Worm (Caenorhabditis elegans) whole organism, L4 larva: Measurements from ENCODE around the gene Y70C5A.3.
"Not testable (repeated sequence)": the region's sequence is repeated elsewhere in the genome, so short reads cannot be mapped to it uniquely, and the experiment has no call there.

Experiments used
- F10B5.3 ChIP-seq: sonication (generic microtip); optimal IDR thresholded peaks from 2 replicates; lab custom pipeline; 2016; ENCODE audit warnings: mild to moderate bottlenecking, missing genetic modification characterization, missing compliant biosample characterization
- T20F7.1 ChIP-seq: fragments of 200-800 bp; sonication (Bioruptor generic); optimal IDR thresholded peaks from 2 replicates; lab custom pipeline; 2018; ENCODE audit warnings: mild to moderate bottlenecking, missing genetic modification characterization, missing compliant biosample characterization
- aha-1 ChIP-seq: fragments of 150-350 bp; peaks from one replicate; lab custom pipeline; 2014; ENCODE audit warnings: missing biosample characterization, missing genetic modification characterization
- ama-1 ChIP-seq: fragments of 150-350 bp; optimal IDR thresholded peaks from 2 replicates; lab custom pipeline; 2014; ENCODE audit warnings: inconsistent platforms, mixed read lengths
- arid-1 ChIP-seq: fragments of 200-800 bp; sonication (Bioruptor generic); conservative IDR thresholded peaks from 2 replicates; pipeline ENCODE4 v1.3.6; 2022; ENCODE audit warnings: missing genetic modification reagents, missing genetic modification characterization, missing compliant biosample characterization
- ceh-44 ChIP-seq: fragments of 200-800 bp; sonication (Bioruptor generic); IDR thresholded peaks from 2 replicates; pipeline ENCODE4 v1.3.6; 2022; ENCODE audit warnings: missing genetic modification reagents, missing genetic modification characterization, missing compliant biosample characterization
- daf-16 ChIP-seq, 3 experiments: sonication (generic microtip); optimal IDR thresholded peaks; 2 replicates each; lab custom pipeline; 2016 to 2017; ENCODE audit warnings: missing genetic modification characterization in 3 of 3, missing genetic modification reagents in 3 of 3, mild to moderate bottlenecking in 2 of 3, missing compliant biosample characterization in 2 of 3, missing biosample characterization in 1 of 3, moderate library complexity in 1 of 3
- daf-19 ChIP-seq: fragments of 200-800 bp; sonication (Bioruptor generic); conservative IDR thresholded peaks from 2 replicates; pipeline ENCODE4 v1.3.6; 2022; ENCODE audit warnings: missing genetic modification characterization, missing compliant biosample characterization
- dmd-6 ChIP-seq: fragments of 200-800 bp; sonication (Bioruptor generic); IDR thresholded peaks from 2 replicates; pipeline ENCODE4 v1.3.6; 2022; ENCODE audit warnings: missing genetic modification reagents, missing genetic modification characterization, missing compliant biosample characterization
- dmd-8 ChIP-seq: fragments of 200-800 bp; sonication (Bioruptor generic); IDR thresholded peaks from 2 replicates; pipeline ENCODE4 v1.3.6; 2022; ENCODE audit warnings: missing genetic modification characterization, missing compliant biosample characterization
- dve-1 ChIP-seq: sonication (generic microtip); optimal IDR thresholded peaks from 2 replicates; lab custom pipeline; 2017; ENCODE audit warnings: antibody characterized with exemption, mild to moderate bottlenecking, missing genetic modification characterization, missing compliant biosample characterization; ENCODE audit not compliant: insufficient read depth
- hif-1 ChIP-seq, 2 experiments: sonication (generic microtip); optimal IDR thresholded peaks; 2 replicates each; lab custom pipeline; 2016 to 2017; ENCODE audit warnings: missing compliant biosample characterization in 2 of 2, missing genetic modification characterization in 2 of 2, missing genetic modification reagents in 2 of 2, missing genotype in 2 of 2, mild to moderate bottlenecking in 1 of 2
- hlh-11 ChIP-seq: fragments of 200-800 bp; sonication (Bioruptor generic); optimal IDR thresholded peaks from 2 replicates; lab custom pipeline; 2018; ENCODE audit warnings: mild to moderate bottlenecking, missing genetic modification characterization, missing compliant biosample characterization
- hlh-30 ChIP-seq: sonication (generic microtip); optimal IDR thresholded peaks from 2 replicates; lab custom pipeline; 2017; ENCODE audit warnings: antibody characterized with exemption, mild to moderate bottlenecking, missing genetic modification characterization, missing compliant biosample characterization; ENCODE audit not compliant: insufficient read depth
- hmg-1.1 ChIP-seq: fragments of 200-800 bp; sonication (Bioruptor generic); IDR thresholded peaks from 2 replicates; pipeline ENCODE4 v1.3.6; 2022; ENCODE audit warnings: missing genetic modification reagents, missing genetic modification characterization, missing compliant biosample characterization
- lim-7 ChIP-seq: fragments of 200-800 bp; sonication (Bioruptor generic); IDR thresholded peaks from 2 replicates; pipeline ENCODE4 v1.3.6; 2022; ENCODE audit warnings: missing genetic modification characterization, missing compliant biosample characterization
- lin-1 ChIP-seq: fragments of 200-800 bp; sonication (Bioruptor generic); IDR thresholded peaks from 2 replicates; pipeline ENCODE4 v1.3.6; 2022; ENCODE audit warnings: missing genetic modification reagents, missing genetic modification characterization, missing compliant biosample characterization
- mdl-1 ChIP-seq, 2 experiments: fragments of 150-350 bp in 1 of 2; sonication (generic microtip) in 1 of 2; optimal IDR thresholded peaks; 2 replicates each; lab custom pipeline; 2014 to 2017; ENCODE audit warnings: missing biosample characterization in 2 of 2, missing genetic modification characterization in 2 of 2
- mes-2 ChIP-seq: sonication (generic microtip); optimal IDR thresholded peaks from 2 replicates; lab custom pipeline; 2016; ENCODE audit warnings: missing genotype, mild to moderate bottlenecking, missing genetic modification characterization, missing compliant biosample characterization; ENCODE audit not compliant: poor library complexity, severe bottlenecking
- nhr-10 ChIP-seq: fragments of 150-350 bp; optimal IDR thresholded peaks from 2 replicates; lab custom pipeline; 2014; ENCODE audit warnings: missing biosample characterization, missing genetic modification characterization
- nhr-102 ChIP-seq: sonication (generic microtip); optimal IDR thresholded peaks from 2 replicates; lab custom pipeline; 2016; ENCODE audit warnings: mild to moderate bottlenecking, missing genetic modification characterization, moderate library complexity, missing compliant biosample characterization
- nhr-11 ChIP-seq: fragments of 150-350 bp; optimal IDR thresholded peaks from 2 replicates; lab custom pipeline; 2014; ENCODE audit warnings: missing biosample characterization, missing genetic modification characterization
- nhr-111 ChIP-seq: fragments of 200-800 bp; sonication (Bioruptor generic); optimal IDR thresholded peaks from 2 replicates; lab custom pipeline; 2018; ENCODE audit warnings: mild to moderate bottlenecking, missing genetic modification characterization, missing compliant biosample characterization
- nhr-28 ChIP-seq: fragments of 150-350 bp; optimal IDR thresholded peaks from 2 replicates; lab custom pipeline; 2014; ENCODE audit warnings: missing biosample characterization, missing genetic modification characterization
- nhr-41 ChIP-seq: fragments of 200-800 bp; sonication (Bioruptor generic); IDR thresholded peaks from 2 replicates; pipeline ENCODE4 v1.3.6; 2022; ENCODE audit warnings: missing genetic modification reagents, missing genetic modification characterization, missing compliant biosample characterization
- nhr-42 ChIP-seq: fragments of 200-800 bp; sonication (Bioruptor generic); IDR thresholded peaks from 2 replicates; pipeline ENCODE4 v1.3.6; 2022; ENCODE audit warnings: missing genetic modification characterization, missing compliant biosample characterization
- nhr-48 ChIP-seq: sonication (generic microtip); optimal IDR thresholded peaks from 2 replicates; lab custom pipeline; 2016; ENCODE audit warnings: mild to moderate bottlenecking, missing genetic modification characterization, missing compliant biosample characterization
- pha-4 ChIP-seq, 2 experiments: fragments of 150-350 bp in 1 of 2; fragments of 200-800 bp in 1 of 2; sonication (Bioruptor generic) in 1 of 2; IDR thresholded peaks in 1 of 2; optimal IDR thresholded peaks in 1 of 2; 2 replicates each; pipeline versions ENCODE4 v1.3.6 to Lab custom; 2014 to 2022; ENCODE audit warnings: missing genetic modification characterization in 2 of 2, missing genetic modification reagents in 2 of 2, missing biosample characterization in 1 of 2, missing compliant biosample characterization in 1 of 2
- php-3 ChIP-seq: fragments of 200-800 bp; sonication (Bioruptor generic); IDR thresholded peaks from 2 replicates; pipeline ENCODE4 v1.3.6; 2022; ENCODE audit warnings: missing genetic modification reagents, missing genetic modification characterization, missing compliant biosample characterization
- pqm-1 ChIP-seq: sonication (generic microtip); optimal IDR thresholded peaks from 2 replicates; lab custom pipeline; 2017; ENCODE audit warnings: missing biosample characterization, missing genetic modification characterization
- tag-97 ChIP-seq: fragments of 200-800 bp; sonication (Bioruptor generic); IDR thresholded peaks from 2 replicates; pipeline ENCODE4 v1.3.6; 2022; ENCODE audit warnings: missing genetic modification characterization, missing compliant biosample characterization
- tra-1 ChIP-seq: fragments of 200-800 bp; sonication (Bioruptor generic); IDR thresholded peaks from 2 replicates; pipeline ENCODE4 v1.3.6; 2022; ENCODE audit warnings: missing genetic modification reagents, missing genetic modification characterization, missing compliant biosample characterization
- unc-130 ChIP-seq: sonication (generic microtip); optimal IDR thresholded peaks from 2 replicates; lab custom pipeline; 2016; ENCODE audit warnings: missing genetic modification reagents, missing genetic modification characterization, missing compliant biosample characterization
- unc-62 ChIP-seq, 3 experiments: fragments of 150-350 bp in 1 of 3; sonication (generic microtip); optimal IDR thresholded peaks in 2 of 3; peaks in 1 of 3; 1 replicate in 1 of 3; 2 replicates in 2 of 3; lab custom pipeline; 2014 to 2017; ENCODE audit warnings: missing biosample characterization in 3 of 3, missing genetic modification characterization in 3 of 3, missing genetic modification reagents in 3 of 3, missing genotype in 1 of 3

Gene Y70C5A.3

DNA sequence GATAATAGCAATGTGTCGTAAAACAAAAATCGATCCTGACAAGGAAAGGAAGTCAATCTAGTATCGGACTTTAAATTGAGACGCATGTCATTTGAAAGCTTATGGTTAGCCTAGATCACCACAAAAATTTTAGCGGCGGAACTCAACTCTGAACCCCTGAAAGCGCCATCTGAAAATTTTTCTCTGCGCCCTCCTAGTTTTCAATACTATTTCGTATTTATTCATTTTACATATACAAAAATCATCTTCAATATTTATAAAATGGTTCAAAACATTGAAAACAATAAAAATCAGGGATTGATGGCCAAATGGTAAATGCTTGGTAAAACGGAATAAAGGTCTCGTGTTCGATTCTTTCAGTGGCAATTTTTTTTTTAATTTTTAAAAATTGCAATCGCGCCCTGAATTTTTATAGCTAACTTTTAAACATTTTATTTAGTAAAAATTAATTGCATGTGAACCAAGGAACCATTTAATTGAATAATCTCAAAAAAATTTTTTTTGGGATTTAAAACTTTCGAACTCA lies 23.3 kb downstream of the Y70C5A.3 start:
- TF ChIP-seq pha-4 (GFP tag; IDR thresholded peaks at IDR 0.05; lab: Robert Waterston, UW) (peak; percentile 14; the same call in 1 of the 2 replicates), arid-1 (GFP tag; lab: Robert Waterston, UW) (0 out of 2 replicates have a peak, but pooled peaks have one; percentile 16)
- TF ChIP-seq pha-4 (tag; optimal IDR thresholded peaks at IDR 0.05; lab: Kevin White, UChicago), result not testable (repeated sequence)
- TF ChIP-seq, all 104 proteins: peak for 2; not testable (repeated sequence) for 102

DNA sequence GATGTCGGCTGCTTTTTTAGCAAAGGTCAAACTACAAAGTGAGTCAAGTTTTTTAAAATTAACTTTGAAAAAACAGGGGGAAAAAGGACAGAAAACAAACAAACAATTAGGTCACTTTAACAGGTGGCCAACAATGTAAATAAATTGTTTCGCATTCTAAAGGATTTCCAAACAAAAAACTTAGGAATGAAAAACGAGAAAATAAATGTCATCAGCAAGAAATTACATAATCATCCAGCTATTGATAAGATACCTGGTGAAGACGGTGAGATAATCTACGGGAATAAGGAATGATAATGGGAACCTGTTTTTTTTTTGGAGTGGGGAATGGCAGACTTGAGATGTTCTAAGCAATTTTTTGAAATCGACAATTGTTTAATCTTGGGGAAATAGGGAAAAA lies 24.6 kb downstream of the Y70C5A.3 start:
- TF ChIP-seq unc-130 (GFP tag; lab: Kevin White, UChicago), result no peak
- TF ChIP-seq aha-1 (tag; lab: Kevin White, UChicago), result peak; percentile 52
- no peak for TF ChIP-seq mdl-1 (tag; optimal IDR thresholded peaks at IDR 0.05; lab: Kevin White, UChicago)
- no peak for TF ChIP-seq nhr-10 (tag; lab: Kevin White, UChicago)
- TF ChIP-seq dmd-8 (GFP tag; lab: Robert Waterston, UW), result no peak
- no peak for TF ChIP-seq ceh-44 (GFP tag; lab: Robert Waterston, UW)

DNA sequence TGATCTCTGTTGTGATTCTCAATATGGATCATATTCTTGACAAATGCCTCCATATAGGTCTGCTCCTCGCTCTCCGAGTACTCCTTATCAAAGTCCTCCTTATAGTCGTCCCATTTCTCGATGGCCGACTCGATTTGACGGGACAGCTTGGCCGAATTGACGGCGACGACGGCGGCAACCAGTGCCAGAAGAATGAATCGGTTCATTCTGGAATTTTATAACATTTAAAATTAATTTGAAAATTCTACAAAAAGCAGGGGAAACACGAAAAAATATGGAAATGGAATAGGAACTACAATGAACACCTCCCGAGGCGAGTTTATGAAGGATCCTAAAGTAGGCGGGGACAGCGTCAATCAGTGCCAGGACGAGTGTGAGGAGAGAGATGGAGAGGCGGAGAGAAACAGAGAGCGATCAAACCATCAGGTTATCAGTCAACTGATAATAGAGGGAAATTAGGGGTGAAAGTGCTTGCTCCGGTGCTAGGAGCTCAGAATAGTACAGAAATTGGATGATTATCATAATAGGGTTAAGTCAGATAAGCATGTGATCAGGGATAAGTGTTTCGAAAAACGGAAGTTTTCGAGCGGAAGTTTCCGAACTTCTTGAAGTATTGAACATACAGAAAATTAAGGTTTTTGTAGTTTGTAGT lies 25.5 kb downstream of the Y70C5A.3 start, which contains the start of gene cpl-1:
cpl-1 (minus strand) TSS at position 207 of the 652 bp plus-strand sequence.
- peak; percentile 57 for TF ChIP-seq tra-1 (GFP tag; lab: Robert Waterston, UW)
- peak; percentile 58; the same call in 1 of the 2 replicates for TF ChIP-seq php-3
- peak; percentile 93 for TF ChIP-seq aha-1 (tag; lab: Kevin White, UChicago)
- TF ChIP-seq nhr-28 (tag; lab: Kevin White, UChicago), result peak; percentile 63
- peak; percentile 47 for TF ChIP-seq nhr-48 (tag; lab: Kevin White, UChicago)
- no peak for TF ChIP-seq nhr-41 (GFP tag; lab: Robert Waterston, UW)
- peak; percentile 10 for TF ChIP-seq nhr-111 (GFP tag; lab: Kevin White, UChicago)
- peak; percentile 74 for TF ChIP-seq hlh-11
- TF ChIP-seq hmg-1.1 (GFP tag; lab: Robert Waterston, UW), result no peak
- peak in 1 of 2 experiments; percentile 73 for TF ChIP-seq unc-62 (GFP tag; optimal IDR thresholded peaks at IDR 0.05 in 1 of 2; lab: Kevin White, UChicago)
- no peak for TF ChIP-seq unc-62 (tag; optimal IDR thresholded peaks at IDR 0.05; lab: Kevin White, UChicago)
- TF ChIP-seq dmd-6 (GFP tag; lab: Robert Waterston, UW), result peak; percentile 73
- no peak for TF ChIP-seq mdl-1 (tag; optimal IDR thresholded peaks at IDR 0.05; lab: Kevin White, UChicago)
- TF ChIP-seq pqm-1 (tag; lab: Kevin White, UChicago), result peak; percentile 9
- no peak for TF ChIP-seq tag-97 (GFP tag; lab: Robert Waterston, UW)
- peak; percentile 40; the same call in 1 of the 2 replicates for TF ChIP-seq lin-1 (GFP tag; lab: Robert Waterston, UW)
- TF ChIP-seq mes-2 (tag; lab: Kevin White, UChicago), result peak; percentile 3
- TF ChIP-seq nhr-42 (GFP tag; lab: Robert Waterston, UW), result no peak
- no peak for TF ChIP-seq F10B5.3 (tag; lab: Kevin White, UChicago)
- no peak for TF ChIP-seq lim-7
- TF ChIP-seq daf-19 (GFP tag; lab: Robert Waterston, UW), result peak; percentile 48; the same call in 1 of the 2 replicates
- TF ChIP-seq ama-1 (lab: Kevin White, UChicago), result peak; percentile 79
- TF ChIP-seq nhr-11 (tag; lab: Kevin White, UChicago), result peak; percentile 17
- TF ChIP-seq dve-1 (tag; lab: Kevin White, UChicago), result peak; percentile 84
- TF ChIP-seq nhr-102 (tag; lab: Kevin White, UChicago), result peak; percentile 51
- peak; percentile 5 for TF ChIP-seq T20F7.1 (GFP tag; lab: Kevin White, UChicago)
- TF ChIP-seq daf-16 (GFP tag; optimal IDR thresholded peaks at IDR 0.05; lab: Kevin White, UChicago), result peak in 1 of 2 experiments; percentile 47
- TF ChIP-seq daf-16 (tag; optimal IDR thresholded peaks at IDR 0.05; lab: Kevin White, UChicago), result peak; percentile 89
- TF ChIP-seq hlh-30 (tag; lab: Kevin White, UChicago), result peak; percentile 59
- no peak for TF ChIP-seq hif-1 (tag; optimal IDR thresholded peaks at IDR 0.05; lab: Kevin White, UChicago)
